Worm (Caenorhabditis elegans): ENCODE data around the gene aqp-12.

The aqp-12 gene

DNA sequence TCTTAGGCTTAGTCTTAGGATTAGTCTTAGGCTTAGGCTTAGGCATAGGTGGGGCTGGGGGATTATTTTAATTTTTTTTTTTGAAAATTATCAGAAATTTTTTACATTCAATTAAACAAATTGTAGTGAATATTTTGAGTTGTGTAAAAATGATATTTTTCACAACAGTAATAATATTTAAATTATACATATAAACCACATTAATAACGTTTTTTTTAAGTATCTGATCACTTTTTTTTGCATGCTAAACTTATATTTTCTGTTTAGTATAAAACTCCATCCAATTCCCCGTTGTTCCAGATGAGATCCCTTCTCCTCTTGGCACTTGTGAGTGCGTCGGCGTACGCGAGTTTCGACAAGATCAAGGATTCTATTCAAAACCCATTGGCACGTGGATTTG lies 37.1 kb downstream of the aqp-12 start, which contains the start of gene txdc-12.1:
txdc-12.1 (plus strand) TSS at position 301 of the 400 bp plus-strand sequence.
- TF ChIP-seq M03D4.4 (tag; optimal IDR thresholded peaks at IDR 0.05), result no peak
- no peak for TF ChIP-seq ces-1 (GFP tag; optimal IDR thresholded peaks at IDR 0.05)
- TF ChIP-seq nhr-76 (tag; optimal IDR thresholded peaks at IDR 0.05), result no peak
- no peak for TF ChIP-seq unc-39 (tag; optimal IDR thresholded peaks at IDR 0.05)
- no peak for TF ChIP-seq elt-3 (tag; optimal IDR thresholded peaks at IDR 0.05)
- TF ChIP-seq bed-3 (GFP tag; optimal IDR thresholded peaks at IDR 0.05), result no peak
- TF ChIP-seq mab-5 (tag; optimal IDR thresholded peaks at IDR 0.05), result no peak
- TF ChIP-seq lin-32 (GFP tag; optimal IDR thresholded peaks at IDR 0.05), result no peak
- TF ChIP-seq ceh-39 (tag; optimal IDR thresholded peaks at IDR 0.05), result no peak
- no peak for TF ChIP-seq ztf-11 (tag; optimal IDR thresholded peaks at IDR 0.05)

- no peak for TF ChIP-seq ztf-11 (tag; optimal IDR thresholded peaks at IDR 0.05)
- no peak for TF ChIP-seq mab-5 (tag; optimal IDR thresholded peaks at IDR 0.05)
- TF ChIP-seq cnd-1 (tag; optimal IDR thresholded peaks at IDR 0.05), result no peak
- no peak for TF ChIP-seq ceh-43 (GFP tag; optimal IDR thresholded peaks at IDR 0.05)
- TF ChIP-seq ceh-83 (GFP tag; optimal IDR thresholded peaks at IDR 0.05), result no peak
- TF ChIP-seq lin-32 (GFP tag; optimal IDR thresholded peaks at IDR 0.05), result no peak
- no peak for TF ChIP-seq nhr-237 (tag; optimal IDR thresholded peaks at IDR 0.05)
- no peak for TF ChIP-seq lin-13 (tag; optimal IDR thresholded peaks at IDR 0.05)
- TF ChIP-seq drap-1 (GFP tag; optimal IDR thresholded peaks at IDR 0.05), result no peak
- TF ChIP-seq pha-4 (tag; optimal IDR thresholded peaks at IDR 0.05), result no peak
- no peak for TF ChIP-seq tbx-8 (GFP tag; optimal IDR thresholded peaks at IDR 0.05)
- no peak for TF ChIP-seq zip-8 (tag; optimal IDR thresholded peaks at IDR 0.05)
- TF ChIP-seq lsy-2 (tag; optimal IDR thresholded peaks at IDR 0.05), result no peak
- TF ChIP-seq elt-3 (tag; optimal IDR thresholded peaks at IDR 0.05), result no peak
- TF ChIP-seq sem-2 (GFP tag; optimal IDR thresholded peaks at IDR 0.05), result no peak
- no peak for TF ChIP-seq ces-1 (GFP tag; optimal IDR thresholded peaks at IDR 0.05)
- TF ChIP-seq ham-2 (GFP tag; optimal IDR thresholded peaks at IDR 0.05), result no peak
- TF ChIP-seq flh-1 (GFP tag; optimal IDR thresholded peaks at IDR 0.05), result no peak
- no peak for TF ChIP-seq nhr-28 (tag; optimal IDR thresholded peaks at IDR 0.05)
Measured at ce11 chrII:12241792-12242191, 38.8 kb downstream of the aqp-12 start.

DNA sequence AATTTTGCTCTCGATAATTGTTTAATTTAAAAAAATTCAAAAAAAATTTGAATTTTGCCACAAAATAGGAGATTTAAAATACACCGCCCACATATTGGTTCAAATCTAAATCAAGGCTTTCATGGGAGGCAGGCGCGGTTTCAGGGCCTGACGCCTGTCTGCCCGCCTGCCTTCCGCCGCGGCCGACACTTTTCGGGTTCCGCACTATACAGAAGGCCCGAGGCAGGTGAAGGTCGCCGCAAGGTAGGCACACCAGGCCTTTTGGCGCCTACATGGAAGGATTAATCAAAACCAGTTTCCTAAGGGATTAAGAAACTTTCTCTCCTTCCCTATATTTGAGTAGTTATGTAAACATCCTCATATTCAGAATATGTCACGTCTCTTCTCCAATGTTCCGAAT lies 39.5 kb downstream of the aqp-12 start, which contains the start of gene Y57A10A.24:
Y57A10A.24 (plus strand) TSS at position 396 of the 400 bp plus-strand sequence.
- TF ChIP-seq bed-3 (GFP tag; optimal IDR thresholded peaks at IDR 0.05) (no peak), sptf-1 (tag; optimal IDR thresholded peaks at IDR 0.05) (peak; percentile 17)

ce11 chrII:12249042-12249441 lies 46.0 kb downstream of the aqp-12 start, which contains the start of gene tag-276:
tag-276 (minus strand) TSS chrII:12249142.
- TF ChIP-seq ham-2 (GFP tag; optimal IDR thresholded peaks at IDR 0.05) (no peak), nhr-237 (tag; optimal IDR thresholded peaks at IDR 0.05) (no peak), nhr-2 (tag; optimal IDR thresholded peaks at IDR 0.05) (no peak), blmp-1 (tag; optimal IDR thresholded peaks at IDR 0.05) (no peak), ceh-43 (GFP tag; optimal IDR thresholded peaks at IDR 0.05) (no peak)

DNA sequence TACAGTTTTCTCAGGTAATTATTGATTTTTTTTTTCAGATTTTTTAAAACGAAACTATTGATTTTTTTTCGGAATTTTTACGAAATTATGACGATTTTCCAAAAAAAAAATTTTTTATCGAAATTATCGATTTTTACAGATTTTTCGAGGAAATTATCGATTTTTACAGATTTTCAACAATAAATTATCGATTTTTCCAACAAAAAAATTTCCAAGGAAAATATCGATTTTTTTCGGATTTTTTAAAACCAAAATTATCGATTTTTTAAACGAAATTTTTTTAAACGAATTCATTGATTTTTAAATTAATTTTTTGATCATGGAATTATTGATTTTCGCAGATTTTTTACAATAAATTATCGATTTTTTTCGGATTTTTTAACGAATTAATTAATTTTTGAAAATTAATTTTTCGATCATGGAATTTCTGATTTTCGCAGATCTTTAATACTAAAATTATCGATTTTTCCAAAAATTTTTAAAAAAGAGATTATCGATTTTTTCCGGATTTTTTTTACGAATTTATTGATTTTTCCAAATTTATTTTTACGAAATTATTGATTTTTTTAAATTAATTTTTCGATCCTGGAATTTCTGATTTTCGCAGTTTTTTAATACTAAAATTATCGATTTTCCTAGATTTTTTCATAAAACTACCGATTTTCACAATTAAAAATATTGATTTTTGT lies 52.7 kb downstream of the aqp-12 start:
- TF ChIP-seq nhr-28 (tag; optimal IDR thresholded peaks at IDR 0.05) (no peak), ces-1 (GFP tag; optimal IDR thresholded peaks at IDR 0.05) (peak; percentile 38), mls-2 (tag; optimal IDR thresholded peaks at IDR 0.05) (no peak)

DNA sequence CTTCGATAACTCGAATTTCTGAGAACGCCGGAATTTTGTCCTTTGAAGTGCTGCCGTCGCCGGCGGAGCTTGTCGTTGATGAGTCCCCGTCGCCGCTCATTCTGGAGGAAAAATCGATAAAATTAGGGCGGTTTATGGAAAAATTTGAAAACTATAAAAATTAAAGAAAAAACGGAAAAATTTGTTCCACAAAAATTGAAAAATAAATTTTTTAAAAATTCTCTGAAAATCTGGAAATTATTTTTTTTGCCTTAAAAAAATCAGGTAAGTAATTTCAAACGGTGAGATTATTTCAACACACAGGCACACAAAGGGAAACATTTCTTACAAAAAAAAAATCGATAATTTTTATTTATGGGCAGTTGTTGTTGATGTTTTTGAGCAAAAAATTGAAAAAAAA lies 53.5 kb downstream of the aqp-12 start, which contains the start of gene parn-2:
parn-2 (minus strand) TSS at position 101 of the 400 bp plus-strand sequence.
- TF ChIP-seq tbx-8 (GFP tag; optimal IDR thresholded peaks at IDR 0.05) (no peak), nhr-12 (tag; optimal IDR thresholded peaks at IDR 0.05) (no peak), pha-4 (tag; optimal IDR thresholded peaks at IDR 0.05) (no peak), unc-120 (tag; optimal IDR thresholded peaks at IDR 0.05; ENCODE audit: poor library complexity, severe bottlenecking) (no peak), lin-13 (tag; optimal IDR thresholded peaks at IDR 0.05) (no peak), mep-1 (tag; optimal IDR thresholded peaks at IDR 0.05) (no peak), ham-2 (GFP tag; optimal IDR thresholded peaks at IDR 0.05) (no peak), blmp-1 (tag; optimal IDR thresholded peaks at IDR 0.05) (no peak), nhr-76 (tag; optimal IDR thresholded peaks at IDR 0.05) (no peak), M03D4.4 (tag; optimal IDR thresholded peaks at IDR 0.05) (no peak), mab-5 (tag; optimal IDR thresholded peaks at IDR 0.05) (no peak), unc-62 (GFP tag; optimal IDR thresholded peaks at IDR 0.05) (no peak), ceh-39 (tag; optimal IDR thresholded peaks at IDR 0.05) (no peak), hlh-1 (tag; optimal IDR thresholded peaks at IDR 0.05) (no peak), unc-39 (tag; optimal IDR thresholded peaks at IDR 0.05) (no peak)
